ENCODE assay signal across 1 fruit fly cellular context in genomic region chr3R:22750534-22750947, dm6.
TF ChIP-seq lines count a peak whose summit lies in the region.

Gene rumi (minus strand): TSS chr3R:22750597.
Gene CG7029 (plus strand): TSS chr3R:22750901.
Gene Usp12-46 (plus strand): TSS chr3R:22750901.

TF ChIP-seq in whole organism, embryonic, 481 proteins besides CTCF, POLR2A, EP300 and RAD21 (continued from another document and continues in another):
- TF ChIP-seq CG12942 (GFP tag; optimal IDR thresholded peaks at IDR 0.05; lab: Kevin White, UChicago), result peak; percentile 76
- peak; percentile 93 for TF ChIP-seq Antp (GFP tag; optimal IDR thresholded peaks at IDR 0.05; lab: Kevin White, UChicago)
- TF ChIP-seq dpn (GFP tag; optimal IDR thresholded peaks at IDR 0.05; lab: Kevin White, UChicago), result peak; percentile 85 to 92
- peak; percentile 81 for TF ChIP-seq Scr (GFP tag; IDR thresholded peaks at IDR 0.05; lab: Robert Waterston, UW; ENCODE audit: partially characterized antibody)
- TF ChIP-seq CG34376 (GFP tag; optimal IDR thresholded peaks at IDR 0.05; lab: Kevin White, UChicago), result peak; percentile 58
- peak; percentile 83 for TF ChIP-seq Hmr (GFP tag; optimal IDR thresholded peaks at IDR 0.05; lab: Kevin White, UChicago)
- peak; percentile 49; the same call in 1 of the 3 replicates for TF ChIP-seq zen2 (GFP tag; IDR thresholded peaks at IDR 0.05; lab: Robert Waterston, UW; ENCODE audit: partially characterized antibody)
- peak; percentile 89 for TF ChIP-seq CG1603 (tag; optimal IDR thresholded peaks at IDR 0.05; lab: Kevin White, UChicago)
- peak; percentile 84 for TF ChIP-seq lmd (GFP tag; IDR thresholded peaks at IDR 0.05; lab: Robert Waterston, UW)
- TF ChIP-seq btn (GFP tag; optimal IDR thresholded peaks at IDR 0.05; lab: Kevin White, UChicago), result peak; percentile 72
- TF ChIP-seq Elba2 (GFP tag; optimal IDR thresholded peaks at IDR 0.05; lab: Kevin White, UChicago), result peak; percentile 71
- TF ChIP-seq Dref (GFP tag; IDR thresholded peaks at IDR 0.05; lab: Robert Waterston, UW), result peak; percentile 52; the same call in 1 of the 2 replicates
- peak; percentile 89 for TF ChIP-seq unpg (GFP tag; optimal IDR thresholded peaks at IDR 0.05; lab: Kevin White, UChicago)
- TF ChIP-seq B-H1 (GFP tag; IDR thresholded peaks at IDR 0.05; lab: Robert Waterston, UW), result peak; percentile 72
- TF ChIP-seq CG1832 (GFP tag; optimal IDR thresholded peaks at IDR 0.05; lab: Kevin White, UChicago), result no peak
- peak; percentile 77 for TF ChIP-seq CG10543 (GFP tag; optimal IDR thresholded peaks at IDR 0.05; lab: Kevin White, UChicago)
- TF ChIP-seq sim (GFP tag; IDR thresholded peaks at IDR 0.05; lab: Robert Waterston, UW), result peak; percentile 58; the same call in 1 of the 2 replicates
- TF ChIP-seq CG6765 (GFP tag; optimal IDR thresholded peaks at IDR 0.05; lab: Kevin White, UChicago), result peak; percentile 63
- TF ChIP-seq CG17802 (tag; optimal IDR thresholded peaks at IDR 0.05; lab: Kevin White, UChicago), result peak; percentile 61
- TF ChIP-seq Usf (GFP tag; optimal IDR thresholded peaks at IDR 0.05; lab: Kevin White, UChicago), result peak; percentile 70
- TF ChIP-seq Oli (tag; optimal IDR thresholded peaks at IDR 0.05; lab: Kevin White, UChicago), result peak; percentile 80
- no peak for TF ChIP-seq CG14965 (GFP tag; optimal IDR thresholded peaks at IDR 0.05; lab: Kevin White, UChicago; ENCODE audit: borderline replicate concordance)
- TF ChIP-seq unc-4 (GFP tag; IDR thresholded peaks at IDR 0.05; lab: Robert Waterston, UW; ENCODE audit: partially characterized antibody), result peak; percentile 82
- no peak for TF ChIP-seq zf30C (GFP tag; optimal IDR thresholded peaks at IDR 0.05; lab: Kevin White, UChicago)
- peak; percentile 56 for TF ChIP-seq run (tag; optimal IDR thresholded peaks at IDR 0.05; lab: Kevin White, UChicago)
- TF ChIP-seq Gsc (GFP tag; IDR thresholded peaks at IDR 0.05; lab: Robert Waterston, UW), result peak; percentile 55
- peak; percentile 76 for TF ChIP-seq CG2116 (GFP tag; optimal IDR thresholded peaks at IDR 0.05; lab: Kevin White, UChicago)
- peak; percentile 96 for TF ChIP-seq HmgZ (tag; optimal IDR thresholded peaks at IDR 0.05; lab: Kevin White, UChicago)
- peak; percentile 84 for TF ChIP-seq CG33557 (GFP tag; optimal IDR thresholded peaks at IDR 0.05; lab: Kevin White, UChicago)
- TF ChIP-seq Sin3A (optimal IDR thresholded peaks at IDR 0.05; lab: Kevin White, UChicago), result peak; percentile 87
- peak; percentile 91 for TF ChIP-seq NC2β (GFP tag; optimal IDR thresholded peaks at IDR 0.05; lab: Kevin White, UChicago)
- peak; percentile 84 for TF ChIP-seq NFAT (GFP tag; IDR thresholded peaks at IDR 0.05; lab: Robert Waterston, UW)
- no peak for TF ChIP-seq pan (optimal IDR thresholded peaks at IDR 0.05; lab: Kevin White, UChicago)
- peak in 1 of 2 experiments; percentile 88 for TF ChIP-seq pan (GFP tag; optimal IDR thresholded peaks at IDR 0.05 in 1 of 2, IDR thresholded peaks at IDR 0.05 in 1 of 2)
- peak; percentile 83 for TF ChIP-seq trem (tag; optimal IDR thresholded peaks at IDR 0.05; lab: Kevin White, UChicago)
- TF ChIP-seq CG6813 (GFP tag; optimal IDR thresholded peaks at IDR 0.05; lab: Kevin White, UChicago), result peak; percentile 51
- peak; percentile 60 for TF ChIP-seq croc (GFP tag; conservative IDR thresholded peaks at IDR 0.05; lab: Robert Waterston, UW)
- TF ChIP-seq CG14014 (GFP tag; IDR thresholded peaks at IDR 0.05; lab: Robert Waterston, UW), result peak; percentile 90
- peak; percentile 66; the same call in 2 of the 3 replicates for TF ChIP-seq vnd (GFP tag; IDR thresholded peaks at IDR 0.05; lab: Robert Waterston, UW; ENCODE audit: partially characterized antibody)
- TF ChIP-seq Adf1 (GFP tag; IDR thresholded peaks at IDR 0.05; lab: Robert Waterston, UW), result peak; percentile 41; the same call in 1 of the 2 replicates
- TF ChIP-seq CG34422 (GFP tag; IDR thresholded peaks at IDR 0.05; lab: Robert Waterston, UW), result peak; percentile 90
- peak; percentile 38 for TF ChIP-seq pfk (GFP tag; optimal IDR thresholded peaks at IDR 0.05; lab: Kevin White, UChicago)
- peak; percentile 77 for TF ChIP-seq H15 (GFP tag; IDR thresholded peaks at IDR 0.05; lab: Robert Waterston, UW)
- TF ChIP-seq kni (GFP tag; optimal IDR thresholded peaks at IDR 0.05; lab: Kevin White, UChicago), result peak; percentile 25
- peak; percentile 87 for TF ChIP-seq CG8089 (GFP tag; optimal IDR thresholded peaks at IDR 0.05; lab: Kevin White, UChicago)
- peak; percentile 84 for TF ChIP-seq CG10209 (GFP tag; optimal IDR thresholded peaks at IDR 0.05; lab: Kevin White, UChicago)
- peak; percentile 89 for TF ChIP-seq az2 (GFP tag; optimal IDR thresholded peaks at IDR 0.05; lab: Kevin White, UChicago)
- peak; percentile 66 for TF ChIP-seq Fer2 (tag; optimal IDR thresholded peaks at IDR 0.05; lab: Kevin White, UChicago)
- peak; percentile 72 for TF ChIP-seq CG4404 (GFP tag; IDR thresholded peaks at IDR 0.05; lab: Robert Waterston, UW)
- peak; percentile 73; the same call in 2 of the 3 replicates for TF ChIP-seq CG11695 (GFP tag; IDR thresholded peaks at IDR 0.05; lab: Robert Waterston, UW)
- peak; percentile 94 for TF ChIP-seq jumu (GFP tag; optimal IDR thresholded peaks at IDR 0.05; lab: Kevin White, UChicago)
- TF ChIP-seq CG9876 (GFP tag; optimal IDR thresholded peaks at IDR 0.05; lab: Kevin White, UChicago), result peak; percentile 84
- peak; percentile 77 for TF ChIP-seq oc (tag; optimal IDR thresholded peaks at IDR 0.05; lab: Kevin White, UChicago)
- TF ChIP-seq YL-1 (GFP tag; optimal IDR thresholded peaks at IDR 0.05; lab: Kevin White, UChicago), result peak; percentile 70
- peak; percentile 78 for TF ChIP-seq Blimp-1 (GFP tag; optimal IDR thresholded peaks at IDR 0.05; lab: Kevin White, UChicago)
- peak; percentile 71 for TF ChIP-seq CG17385 (GFP tag; optimal IDR thresholded peaks at IDR 0.05; lab: Kevin White, UChicago)
- peak; percentile 23 for TF ChIP-seq ac (GFP tag; optimal IDR thresholded peaks at IDR 0.05; lab: Kevin White, UChicago)
- peak; percentile 84 for TF ChIP-seq CG14441 (GFP tag; IDR thresholded peaks at IDR 0.05; lab: Robert Waterston, UW)
- peak; percentile 99 for TF ChIP-seq ranshi (GFP tag; IDR thresholded peaks at IDR 0.05; lab: Robert Waterston, UW)
- TF ChIP-seq slp2 (GFP tag; optimal IDR thresholded peaks at IDR 0.05; lab: Kevin White, UChicago), result peak; percentile 87
- peak; percentile 34 for TF ChIP-seq grn (GFP tag; optimal IDR thresholded peaks at IDR 0.05; lab: Kevin White, UChicago)
- peak; percentile 80 for TF ChIP-seq pb (GFP tag; optimal IDR thresholded peaks at IDR 0.05; lab: Kevin White, UChicago)
- TF ChIP-seq CG1529 (GFP tag; optimal IDR thresholded peaks at IDR 0.05; lab: Kevin White, UChicago), result peak; percentile 58
- TF ChIP-seq klu (GFP tag; IDR thresholded peaks at IDR 0.05; lab: Robert Waterston, UW), result peak; percentile 63
- peak; percentile 82 for TF ChIP-seq CG1233 (GFP tag; optimal IDR thresholded peaks at IDR 0.05; lab: Kevin White, UChicago)
- peak; percentile 75 for TF ChIP-seq Meics (GFP tag; optimal IDR thresholded peaks at IDR 0.05; lab: Kevin White, UChicago)
- TF ChIP-seq Nf-YC (tag; optimal IDR thresholded peaks at IDR 0.05; lab: Kevin White, UChicago), result peak; percentile 74
- peak; percentile 83 for TF ChIP-seq CG18619 (GFP tag; optimal IDR thresholded peaks at IDR 0.05; lab: Kevin White, UChicago)
- TF ChIP-seq CG10959 (GFP tag; IDR thresholded peaks at IDR 0.05; lab: Robert Waterston, UW), result peak; percentile 73
- peak; percentile 74 for TF ChIP-seq CG3065 (GFP tag; optimal IDR thresholded peaks at IDR 0.05; lab: Kevin White, UChicago)
- peak; percentile 23 for TF ChIP-seq wek (GFP tag; optimal IDR thresholded peaks at IDR 0.05; lab: Kevin White, UChicago)
- peak; percentile 72 for TF ChIP-seq amos (GFP tag; IDR thresholded peaks at IDR 0.05; lab: Robert Waterston, UW; ENCODE audit: partially characterized antibody)
- peak; percentile 81 for TF ChIP-seq CG10147 (GFP tag; optimal IDR thresholded peaks at IDR 0.05; lab: Kevin White, UChicago)
- peak; percentile 88 for TF ChIP-seq ind (GFP tag; optimal IDR thresholded peaks at IDR 0.05; lab: Kevin White, UChicago)
- 0 out of 2 replicates have a peak, but pooled peaks have one; percentile 20 for TF ChIP-seq rib (GFP tag; IDR thresholded peaks at IDR 0.05; lab: Robert Waterston, UW)
- no peak for TF ChIP-seq usp (GFP tag; optimal IDR thresholded peaks at IDR 0.05; lab: Kevin White, UChicago)
- peak; percentile 44 for TF ChIP-seq Dp (GFP tag; optimal IDR thresholded peaks at IDR 0.05; lab: Kevin White, UChicago)
- TF ChIP-seq ci (GFP tag; IDR thresholded peaks at IDR 0.05; lab: Robert Waterston, UW), result peak; percentile 90
- peak; percentile 79 for TF ChIP-seq CG2889 (GFP tag; IDR thresholded peaks at IDR 0.05; lab: Robert Waterston, UW)
- TF ChIP-seq dm (GFP tag; optimal IDR thresholded peaks at IDR 0.05; lab: Kevin White, UChicago), result peak; percentile 76
- peak; percentile 79 for TF ChIP-seq CG12299 (tag; optimal IDR thresholded peaks at IDR 0.05; lab: Kevin White, UChicago)
- TF ChIP-seq Sox100B (GFP tag; optimal IDR thresholded peaks at IDR 0.05; lab: Kevin White, UChicago), result no peak
- TF ChIP-seq vfl (GFP tag; optimal IDR thresholded peaks at IDR 0.05; lab: Kevin White, UChicago), result peak; percentile 68
- TF ChIP-seq Atf6 (GFP tag; IDR thresholded peaks at IDR 0.05; lab: Robert Waterston, UW), result peak; percentile 87
- no peak for TF ChIP-seq ash1 (GFP tag; optimal IDR thresholded peaks at IDR 0.05; lab: Kevin White, UChicago)
- TF ChIP-seq Lpt (GFP tag; optimal IDR thresholded peaks at IDR 0.05; lab: Kevin White, UChicago), result no peak
- peak; percentile 76 for TF ChIP-seq fd102C (GFP tag; optimal IDR thresholded peaks at IDR 0.05; lab: Kevin White, UChicago)
- TF ChIP-seq repo (GFP tag; optimal IDR thresholded peaks at IDR 0.05; lab: Kevin White, UChicago), result peak; percentile 88
- peak; percentile 84 for TF ChIP-seq esg (GFP tag; conservative IDR thresholded peaks at IDR 0.05; lab: Robert Waterston, UW)
- TF ChIP-seq CG7987 (GFP tag; optimal IDR thresholded peaks at IDR 0.05; lab: Kevin White, UChicago), result peak; percentile 57
- peak; percentile 92 for TF ChIP-seq gem (tag; optimal IDR thresholded peaks at IDR 0.05; lab: Kevin White, UChicago)
- TF ChIP-seq CG14050 (GFP tag; IDR thresholded peaks at IDR 0.05; lab: Robert Waterston, UW), result peak; percentile 88
- peak; percentile 68 for TF ChIP-seq CG17912 (GFP tag; optimal IDR thresholded peaks at IDR 0.05; lab: Kevin White, UChicago)
- peak; percentile 83 for TF ChIP-seq sna (GFP tag; IDR thresholded peaks at IDR 0.05; lab: Robert Waterston, UW; ENCODE audit: partially characterized antibody)
- peak; percentile 64 for TF ChIP-seq CG10431 (GFP tag; optimal IDR thresholded peaks at IDR 0.05; lab: Kevin White, UChicago)
- TF ChIP-seq otp (GFP tag; IDR thresholded peaks at IDR 0.05; lab: Robert Waterston, UW), result peak; percentile 72; the same call in 2 of the 3 replicates
- peak; percentile 92 for TF ChIP-seq Dip3 (GFP tag; optimal IDR thresholded peaks at IDR 0.05; lab: Kevin White, UChicago)
- peak; percentile 63 for TF ChIP-seq toy (GFP tag; IDR thresholded peaks at IDR 0.05; lab: Robert Waterston, UW)
- peak; percentile 90 for TF ChIP-seq fu2 (GFP tag; optimal IDR thresholded peaks at IDR 0.05; lab: Kevin White, UChicago)
- peak; percentile 92 for TF ChIP-seq Xbp1 (GFP tag; optimal IDR thresholded peaks at IDR 0.05; lab: Kevin White, UChicago)
- TF ChIP-seq BEAF-32 (GFP tag; optimal IDR thresholded peaks at IDR 0.05; lab: Kevin White, UChicago), result peak; percentile 87
- peak; percentile 81 for TF ChIP-seq CG3163 (GFP tag; optimal IDR thresholded peaks at IDR 0.05; lab: Kevin White, UChicago)
- peak; percentile 59 for TF ChIP-seq CG11723 (GFP tag; optimal IDR thresholded peaks at IDR 0.05; lab: Kevin White, UChicago)
- peak; percentile 84 for TF ChIP-seq CG11398 (GFP tag; optimal IDR thresholded peaks at IDR 0.05; lab: Kevin White, UChicago)
- peak; percentile 84 for TF ChIP-seq Abd-B (GFP tag; optimal IDR thresholded peaks at IDR 0.05; lab: Kevin White, UChicago)
- TF ChIP-seq Ravus (GFP tag; IDR thresholded peaks at IDR 0.05; lab: Robert Waterston, UW), result peak; percentile 30
- TF ChIP-seq CG11696 (GFP tag; IDR thresholded peaks at IDR 0.05; lab: Robert Waterston, UW), result peak; percentile 53; the same call in 1 of the 2 replicates
- peak; percentile 86 for TF ChIP-seq CG17829 (tag; optimal IDR thresholded peaks at IDR 0.05; lab: Kevin White, UChicago)
- no peak for TF ChIP-seq CG2678 (tag; optimal IDR thresholded peaks at IDR 0.05; lab: Kevin White, UChicago)
- TF ChIP-seq Dad (GFP tag; optimal IDR thresholded peaks at IDR 0.05; lab: Kevin White, UChicago), result peak; percentile 82
- TF ChIP-seq CG15601 (tag; optimal IDR thresholded peaks at IDR 0.05; lab: Kevin White, UChicago), result peak; percentile 85
- TF ChIP-seq Mes4 (GFP tag; optimal IDR thresholded peaks at IDR 0.05; lab: Kevin White, UChicago), result peak; percentile 78
- peak; percentile 72 for TF ChIP-seq CG30431 (GFP tag; optimal IDR thresholded peaks at IDR 0.05; lab: Kevin White, UChicago)
- peak; percentile 58; the same call in 1 of the 2 replicates for TF ChIP-seq CG31224 (GFP tag; IDR thresholded peaks at IDR 0.05; lab: Robert Waterston, UW)
- TF ChIP-seq chn (GFP tag; optimal IDR thresholded peaks at IDR 0.05; lab: Kevin White, UChicago), result peak; percentile 90
- TF ChIP-seq aop (GFP tag; IDR thresholded peaks at IDR 0.05; lab: Robert Waterston, UW), result peak; percentile 43; the same call in 1 of the 2 replicates
- TF ChIP-seq CG9437 (GFP tag; optimal IDR thresholded peaks at IDR 0.05; lab: Kevin White, UChicago), result peak; percentile 57
- TF ChIP-seq CG2712 (tag; optimal IDR thresholded peaks at IDR 0.05; lab: Kevin White, UChicago), result peak; percentile 91
- TF ChIP-seq CG11085 (GFP tag; IDR thresholded peaks at IDR 0.05; lab: Robert Waterston, UW), result 0 out of 2 replicates have a peak, but pooled peaks have one; percentile 29
- TF ChIP-seq Nf-YA (GFP tag; IDR thresholded peaks at IDR 0.05; lab: Robert Waterston, UW), result peak; percentile 74
- no peak for TF ChIP-seq tap (tag; optimal IDR thresholded peaks at IDR 0.05; lab: Kevin White, UChicago)
- peak; percentile 59 for TF ChIP-seq wor (GFP tag; IDR thresholded peaks at IDR 0.05; lab: Robert Waterston, UW)
- peak; percentile 75 for TF ChIP-seq CG7556 (GFP tag; optimal IDR thresholded peaks at IDR 0.05; lab: Kevin White, UChicago)
- peak; percentile 92 for TF ChIP-seq Hsf (GFP tag; optimal IDR thresholded peaks at IDR 0.05; lab: Kevin White, UChicago)
- TF ChIP-seq CG4854 (GFP tag; optimal IDR thresholded peaks at IDR 0.05; lab: Kevin White, UChicago), result peak; percentile 84
- peak; percentile 78 for TF ChIP-seq knrl (GFP tag; IDR thresholded peaks at IDR 0.05; lab: Robert Waterston, UW; ENCODE audit: partially characterized antibody)
- peak; percentile 65 for TF ChIP-seq CG30020 (tag; optimal IDR thresholded peaks at IDR 0.05; lab: Kevin White, UChicago)
